Worm (Caenorhabditis elegans): Measurements from ENCODE around the gene B0432.11.
A peak's percentile ranks its signal among the peaks of the same experiment; 100 is the strongest.

Gene B0432.11

DNA sequence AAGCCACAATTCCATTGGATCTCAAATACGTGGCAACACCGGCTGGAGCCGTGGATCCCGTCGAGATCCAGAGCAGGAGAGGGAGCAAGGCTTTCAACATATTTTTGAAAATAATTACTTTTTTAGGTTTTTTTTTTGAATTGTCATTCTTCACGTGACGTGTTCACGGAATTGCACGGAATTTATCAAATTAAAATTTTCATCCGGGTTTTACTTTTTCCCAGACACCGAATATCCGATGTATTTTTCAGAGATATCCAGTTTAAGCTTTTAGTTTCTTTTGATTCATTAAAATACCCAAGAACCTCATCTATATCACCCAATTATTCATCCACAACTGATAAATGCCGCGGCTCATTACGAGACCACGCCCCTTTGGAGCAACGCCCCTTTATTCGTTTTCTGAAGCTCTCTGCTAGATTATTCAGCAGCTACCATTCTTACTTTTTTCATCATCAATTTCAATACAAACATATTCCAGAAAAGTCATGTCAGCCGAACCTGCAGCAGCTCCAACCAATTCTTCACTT, 2.5 kb upstream of the B0432.11 start, which contains the start of the genes clec-117 and B0432.1:
TSS of gene clec-117 (minus strand) at position 101 of the 530 bp plus-strand sequence.
TSS of gene B0432.1 (plus strand) at position 480 of the 530 bp plus-strand sequence.
- TF ChIP-seq cebp-1 (GFP tag; IDR thresholded peaks at IDR 0.05) (no peak), cebp-1 (tag; optimal IDR thresholded peaks at IDR 0.05) (no peak), ceh-79 (tag; optimal IDR thresholded peaks at IDR 0.05) (no peak), dpl-1 (GFP tag; optimal IDR thresholded peaks at IDR 0.05) (no peak), tbx-9 (tag; optimal IDR thresholded peaks at IDR 0.05; ENCODE audit: borderline replicate concordance) (no peak), T07F8.4 (tag; optimal IDR thresholded peaks at IDR 0.05) (no peak), nfya-2 (GFP tag; IDR thresholded peaks at IDR 0.05) (no peak), rcor-1 (GFP tag; IDR thresholded peaks at IDR 0.05) (no peak), ztf-22 (GFP tag; optimal IDR thresholded peaks at IDR 0.05) (no peak), F22D6.2 (tag; optimal IDR thresholded peaks at IDR 0.05) (no peak), Y56A3A.18 (GFP tag; IDR thresholded peaks at IDR 0.05) (no peak), pha-4 (tag; optimal IDR thresholded peaks at IDR 0.05) (no peak), F55B11.4 (tag; optimal IDR thresholded peaks at IDR 0.05; ENCODE audit: borderline replicate concordance, insufficient read depth) (no peak), ccch-3 (GFP tag; optimal IDR thresholded peaks at IDR 0.05) (no peak), let-607 (tag; optimal IDR thresholded peaks at IDR 0.05) (no peak), mes-4 (tag; optimal IDR thresholded peaks at IDR 0.05) (no peak), ztf-18 (tag; optimal IDR thresholded peaks at IDR 0.05) (no peak), B0019.2 (GFP tag; conservative IDR thresholded peaks at IDR 0.05) (no peak), xnd-1 (tag; optimal IDR thresholded peaks at IDR 0.05) (no peak), attf-3 (GFP tag; conservative IDR thresholded peaks at IDR 0.05) (no peak), ceh-58 (GFP tag; IDR thresholded peaks at IDR 0.05) (no peak)

- no peak for TF ChIP-seq lin-35 (GFP tag; optimal IDR thresholded peaks at IDR 0.05)
- TF ChIP-seq F57C9.4 (tag; optimal IDR thresholded peaks at IDR 0.05), result no peak
- no peak for TF ChIP-seq Y56A3A.18 (GFP tag; IDR thresholded peaks at IDR 0.05)
- TF ChIP-seq D2030.7 (GFP tag; IDR thresholded peaks at IDR 0.05), result no peak
- no peak for TF ChIP-seq snpc-4 (GFP tag; optimal IDR thresholded peaks at IDR 0.05)
- no peak for TF ChIP-seq snpc-4 (tag; optimal IDR thresholded peaks at IDR 0.05)
Measured at ce11 chrII:290282-290681, 4.2 kb downstream of the B0432.11 start, which contains the start of gene djr-1.1. djr-1.1 (plus strand) TSS chrII:290582.

- TF ChIP-seq madf-3 (GFP tag; IDR thresholded peaks at IDR 0.05) (no peak), F57C9.4 (tag; optimal IDR thresholded peaks at IDR 0.05) (peak; percentile 3), hrde-1 (tag; optimal IDR thresholded peaks at IDR 0.05; ENCODE audit: borderline replicate concordance) (no peak), athp-1 (tag; optimal IDR thresholded peaks at IDR 0.05) (peak; percentile 11), F10E7.11 (tag; optimal IDR thresholded peaks at IDR 0.05) (peak; percentile 38), mel-28 (tag; optimal IDR thresholded peaks at IDR 0.05; ENCODE audit: borderline replicate concordance) (no peak), madf-8 (GFP tag; conservative IDR thresholded peaks at IDR 0.05) (no peak), lin-35 (GFP tag; optimal IDR thresholded peaks at IDR 0.05) (peak in 1 of 3 experiments; percentile 21), cebp-1 (GFP tag; IDR thresholded peaks at IDR 0.05) (no peak), cebp-1 (tag; optimal IDR thresholded peaks at IDR 0.05) (peak; percentile 28), F52B5.7 (tag; optimal IDR thresholded peaks at IDR 0.05) (peak; percentile 43), ceh-79 (tag; optimal IDR thresholded peaks at IDR 0.05) (no peak), hmg-20 (GFP tag; IDR thresholded peaks at IDR 0.05) (0 out of 2 replicates have a peak, but pooled peaks have one; percentile 30), attf-5 (GFP tag; optimal IDR thresholded peaks at IDR 0.05) (no peak), ekl-4 (GFP tag; IDR thresholded peaks at IDR 0.05) (peak; percentile 53; the same call in 1 of the 2 replicates)
Measured at ce11 chrII:288705-289205, 5.8 kb downstream of the B0432.11 start, which contains the start of gene mrpl-41. mrpl-41 (plus strand) TSS chrII:288939.

Measured in whole organism, young adult.